Fruit fly (Drosophila melanogaster): ENCODE results near the gene lz.

DNA sequence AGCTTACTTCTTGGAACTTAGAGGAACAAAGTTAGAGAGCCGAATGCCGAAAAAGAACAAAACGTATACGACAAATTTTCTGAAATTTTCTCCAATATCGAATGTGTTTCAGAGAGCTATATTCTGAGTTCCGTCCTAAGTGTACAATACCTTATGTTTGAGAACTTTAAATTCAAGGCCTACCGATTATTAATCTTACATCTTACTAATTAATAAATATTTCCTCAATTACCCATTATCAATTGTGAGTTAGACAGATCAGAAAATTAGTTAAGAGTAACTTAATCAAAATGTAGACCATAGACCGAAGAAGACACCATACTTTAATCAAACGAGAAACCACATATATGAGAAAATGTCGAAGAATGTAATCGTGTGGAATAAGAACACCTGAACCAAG is 45.9 kb downstream of the lz start, which contains the start of gene CG34450:
- TF ChIP-seq br (GFP tag; optimal IDR thresholded peaks at IDR 0.05) (no peak), Sp1 (GFP tag; optimal IDR thresholded peaks at IDR 0.05) (no peak), usp (GFP tag; optimal IDR thresholded peaks at IDR 0.05) (no peak), Dif (GFP tag; optimal IDR thresholded peaks at IDR 0.05; ENCODE audit: partially characterized antibody) (no peak), dsf (GFP tag; optimal IDR thresholded peaks at IDR 0.05; ENCODE audit: borderline replicate concordance) (no peak), CrebA (GFP tag; optimal IDR thresholded peaks at IDR 0.05; ENCODE audit: borderline replicate concordance) (no peak), Dfd (GFP tag; optimal IDR thresholded peaks at IDR 0.05) (no peak), OdsH (GFP tag; optimal IDR thresholded peaks at IDR 0.05) (no peak), Hr78 (GFP tag; optimal IDR thresholded peaks at IDR 0.05) (no peak), Myc (optimal IDR thresholded peaks at IDR 0.05) (no peak), CG32264 (GFP tag; optimal IDR thresholded peaks at IDR 0.05) (no peak), woc (GFP tag; optimal IDR thresholded peaks at IDR 0.05) (no peak), h (GFP tag; optimal IDR thresholded peaks at IDR 0.05) (no peak), GATAd (GFP tag; optimal IDR thresholded peaks at IDR 0.05) (no peak)

Measured in whole organism, wandering third instar larva.